Fruit fly (Drosophila melanogaster) whole organism, embryonic: ENCODE data around the gene Send1.

ENCODE experiments used
- CG10979 ChIP-seq: fragments of 200-800 bp; sonication (Bioruptor generic); optimal IDR thresholded peaks from 2 replicates; lab custom pipeline; 2018; ENCODE audit warnings: missing biosample characterization, mild to moderate bottlenecking, missing genetic modification characterization, moderate library complexity
- CG11247 ChIP-seq: fragments of 200-800 bp; sonication (Bioruptor generic); IDR thresholded peaks from 2 replicates; pipeline ENCODE4 v1.3.6; 2022; ENCODE audit warnings: missing biosample characterization, missing genetic modification characterization
- CG11398 ChIP-seq: fragments of 200-800 bp; sonication (Bioruptor generic); optimal IDR thresholded peaks from 2 replicates; lab custom pipeline; 2016; ENCODE audit warnings: missing biosample characterization, missing genetic modification characterization
- CG1233 ChIP-seq: fragments of 200-800 bp; sonication (Bioruptor generic); optimal IDR thresholded peaks from 4 replicates; lab custom pipeline; 2018; ENCODE audit warnings: missing biosample characterization, mild to moderate bottlenecking, missing genetic modification characterization
- CG14014 ChIP-seq: fragments of 200-800 bp; sonication (Bioruptor generic); IDR thresholded peaks from 2 replicates; pipeline ENCODE4 v1.3.6; 2022; ENCODE audit warnings: missing biosample characterization, missing genetic modification characterization
- CG15514 ChIP-seq: fragments of 200-800 bp; sonication (Bioruptor generic); optimal IDR thresholded peaks from 3 replicates; lab custom pipeline; 2017; ENCODE audit warnings: missing biosample characterization, missing genetic modification characterization, mild to moderate bottlenecking, moderate library complexity, missing genetic modification reagents
- CG15601 ChIP-seq: fragments of 200-800 bp; sonication (Bioruptor generic); optimal IDR thresholded peaks from 3 replicates; lab custom pipeline; 2019; ENCODE audit warnings: missing biosample characterization, mild to moderate bottlenecking, missing genetic modification characterization, moderate library complexity
- CG17186 ChIP-seq: fragments of 200-800 bp; sonication (Bioruptor generic); optimal IDR thresholded peaks from 3 replicates; lab custom pipeline; 2017; ENCODE audit warnings: missing biosample characterization, missing genetic modification reagents, missing genetic modification characterization
- CG17612 ChIP-seq: fragments of 200-800 bp; sonication (Bioruptor generic); IDR thresholded peaks from 2 replicates; pipeline ENCODE4 v1.3.6; 2022; ENCODE audit warnings: missing biosample characterization, missing genetic modification characterization
- CG2712 ChIP-seq: fragments of 200-800 bp; optimal IDR thresholded peaks from 3 replicates; lab custom pipeline; 2019; ENCODE audit warnings: missing biosample characterization, mild to moderate bottlenecking, missing genetic modification characterization, moderate library complexity
- CG31224 ChIP-seq: fragments of 200-800 bp; sonication (Bioruptor generic); IDR thresholded peaks from 2 replicates; pipeline ENCODE4 v1.3.6; 2022; ENCODE audit warnings: missing biosample characterization, missing genetic modification characterization
- CG31388 ChIP-seq: fragments of 200-800 bp; sonication (Bioruptor generic); optimal IDR thresholded peaks from 2 replicates; lab custom pipeline; 2016; ENCODE audit warnings: missing biosample characterization, missing genetic modification characterization
- CG33557 ChIP-seq: fragments of 200-800 bp; sonication (Bioruptor generic); optimal IDR thresholded peaks from 2 replicates; lab custom pipeline; 2019; ENCODE audit warnings: missing biosample characterization, mild to moderate bottlenecking, missing genetic modification characterization, moderate library complexity
- CG4404 ChIP-seq: fragments of 200-800 bp; sonication (Bioruptor generic); IDR thresholded peaks from 2 replicates; pipeline ENCODE4 v1.3.6; 2022; ENCODE audit warnings: missing biosample characterization, missing genetic modification characterization
- CG5245 ChIP-seq: fragments of 200-800 bp; sonication (Bioruptor generic); optimal IDR thresholded peaks from 3 replicates; lab custom pipeline; 2016; ENCODE audit warnings: missing biosample characterization, missing genetic modification characterization
- CG6272 ChIP-seq: fragments of 200-800 bp; sonication (Bioruptor generic); IDR thresholded peaks from 2 replicates; pipeline ENCODE4 v1.3.6; 2022; ENCODE audit warnings: missing biosample characterization, missing genetic modification characterization
- CG7271 ChIP-seq: fragments of 200-800 bp; sonication (Bioruptor generic); optimal IDR thresholded peaks from 2 replicates; lab custom pipeline; 2018; ENCODE audit warnings: missing biosample characterization, mild to moderate bottlenecking, missing genetic modification characterization, moderate library complexity
- CG7372 ChIP-seq: fragments of 200-800 bp; sonication (Bioruptor generic); IDR thresholded peaks from 2 replicates; pipeline ENCODE4 v1.3.6; 2022; ENCODE audit warnings: missing biosample characterization, missing genetic modification characterization
- CG9727 ChIP-seq: fragments of 200-800 bp; sonication (Bioruptor generic); optimal IDR thresholded peaks from 3 replicates; lab custom pipeline; 2017; ENCODE audit warnings: missing biosample characterization, mild to moderate bottlenecking, missing genetic modification characterization
- D19B ChIP-seq: fragments of 200-800 bp; sonication (Bioruptor generic); optimal IDR thresholded peaks from 2 replicates; lab custom pipeline; 2017; ENCODE audit warnings: missing biosample characterization, mild to moderate bottlenecking, missing genetic modification characterization
- Dek ChIP-seq: fragments of 200-800 bp; sonication (Bioruptor generic); optimal IDR thresholded peaks from 3 replicates; lab custom pipeline; 2019; ENCODE audit warnings: missing biosample characterization, mild to moderate bottlenecking, missing genetic modification characterization, moderate library complexity
- Drgx ChIP-seq: fragments of 200-800 bp; sonication (Bioruptor generic); IDR thresholded peaks from 2 replicates; pipeline ENCODE4 v1.3.6; 2022; ENCODE audit warnings: missing biosample characterization, missing genetic modification characterization
- Ets97D ChIP-seq: fragments of 200-800 bp; sonication (Bioruptor generic); optimal IDR thresholded peaks from 3 replicates; lab custom pipeline; 2016; ENCODE audit warnings: missing biosample characterization, missing genetic modification characterization
- GATAe ChIP-seq: fragments of 200-800 bp; sonication (Bioruptor generic); conservative IDR thresholded peaks from 2 replicates; pipeline ENCODE4 v1.3.6; 2022; ENCODE audit warnings: missing biosample characterization, missing genetic modification characterization
- HLH3B ChIP-seq: fragments of 200-800 bp; sonication (Bioruptor generic); IDR thresholded peaks from 2 replicates; pipeline ENCODE4 v1.3.6; 2022; ENCODE audit warnings: missing biosample characterization, missing genetic modification characterization
- HLH54F ChIP-seq: fragments of 200-800 bp; sonication (Bioruptor generic); optimal IDR thresholded peaks from 3 replicates; lab custom pipeline; 2016; ENCODE audit warnings: missing biosample characterization, missing genetic modification characterization
- NfI ChIP-seq: fragments of 200-800 bp; sonication (Bioruptor generic); optimal IDR thresholded peaks from 3 replicates; lab custom pipeline; 2018; ENCODE audit warnings: missing biosample characterization, mild to moderate bottlenecking, missing genetic modification characterization, moderate library complexity
- Ptx1 ChIP-seq: fragments of 200-800 bp; sonication (Bioruptor generic); IDR thresholded peaks from 2 replicates; pipeline ENCODE4 v1.3.6; 2022; ENCODE audit warnings: missing biosample characterization, missing genetic modification characterization
- Six4 ChIP-seq: fragments of 200-800 bp; sonication (Bioruptor generic); optimal IDR thresholded peaks from 2 replicates; lab custom pipeline; 2016; ENCODE audit warnings: missing biosample characterization, missing genetic modification characterization
- Spps ChIP-seq: fragments of 200-800 bp; sonication (Bioruptor generic); optimal IDR thresholded peaks from 2 replicates; lab custom pipeline; 2018; ENCODE audit warnings: missing biosample characterization, mild to moderate bottlenecking, missing genetic modification characterization
- YL-1 ChIP-seq: fragments of 200-800 bp; sonication (Bioruptor generic); optimal IDR thresholded peaks from 3 replicates; lab custom pipeline; 2017; ENCODE audit warnings: missing biosample characterization, mild to moderate bottlenecking, missing genetic modification characterization
- amos ChIP-seq: fragments of 200-800 bp; sonication (Bioruptor generic); IDR thresholded peaks from 2 replicates; pipeline ENCODE4 v1.3.6; 2022; ENCODE audit warnings: missing biosample characterization, missing genetic modification characterization; ENCODE audit not compliant: partially characterized antibody
- ato ChIP-seq: fragments of 200-800 bp; sonication (Bioruptor generic); IDR thresholded peaks from 2 replicates; pipeline ENCODE4 v1.3.6; 2022; ENCODE audit warnings: missing biosample characterization, missing genetic modification characterization; ENCODE audit not compliant: partially characterized antibody
- crp ChIP-seq, 2 experiments: fragments of 200-800 bp; sonication (Bioruptor generic); optimal IDR thresholded peaks; 2 replicates in 1 of 2; 3 replicates in 1 of 2; lab custom pipeline; 2017; ENCODE audit warnings: missing biosample characterization in 2 of 2, missing genetic modification characterization in 2 of 2, mild to moderate bottlenecking in 1 of 2, moderate library complexity in 1 of 2
- cwo ChIP-seq: fragments of 200-800 bp; sonication (Bioruptor generic); optimal IDR thresholded peaks from 3 replicates; lab custom pipeline; 2017; ENCODE audit warnings: missing biosample characterization, missing genetic modification characterization, mild to moderate bottlenecking, moderate library complexity, missing genetic modification reagents
- dan ChIP-seq: fragments of 200-800 bp; sonication (Bioruptor generic); IDR thresholded peaks from 2 replicates; pipeline ENCODE4 v1.3.6; 2022; ENCODE audit warnings: missing biosample characterization, missing genetic modification characterization
- danr ChIP-seq: fragments of 200-800 bp; sonication (Bioruptor generic); IDR thresholded peaks from 2 replicates; pipeline ENCODE4 v1.3.6; 2022; ENCODE audit warnings: missing biosample characterization, missing genetic modification characterization
- dati ChIP-seq: fragments of 200-800 bp; sonication (Bioruptor generic); IDR thresholded peaks from 2 replicates; pipeline ENCODE4 v1.3.6; 2022; ENCODE audit warnings: missing biosample characterization, missing genetic modification characterization
- esg ChIP-seq: fragments of 200-800 bp; sonication (Bioruptor generic); conservative IDR thresholded peaks from 2 replicates; pipeline ENCODE4 v1.3.6; 2022; ENCODE audit warnings: missing biosample characterization, missing genetic modification characterization
- fu2 ChIP-seq: fragments of 200-800 bp; sonication (Bioruptor generic); optimal IDR thresholded peaks from 2 replicates; lab custom pipeline; 2016; ENCODE audit warnings: missing biosample characterization, missing genetic modification characterization
- gsb-n ChIP-seq: fragments of 200-800 bp; sonication (Bioruptor generic); optimal IDR thresholded peaks from 3 replicates; lab custom pipeline; 2018; ENCODE audit warnings: missing biosample characterization, mild to moderate bottlenecking, missing genetic modification characterization
- ind ChIP-seq: fragments of 200-800 bp; sonication (Bioruptor generic); optimal IDR thresholded peaks from 3 replicates; lab custom pipeline; 2016; ENCODE audit warnings: missing biosample characterization, missing genetic modification characterization
- lmd ChIP-seq: fragments of 200-800 bp; sonication (Bioruptor generic); IDR thresholded peaks from 2 replicates; pipeline ENCODE4 v1.3.6; 2022; ENCODE audit warnings: missing biosample characterization, missing genetic modification characterization
- maf-S ChIP-seq: fragments of 200-800 bp; sonication (Bioruptor generic); optimal IDR thresholded peaks from 2 replicates; lab custom pipeline; 2016; ENCODE audit warnings: missing biosample characterization, missing genetic modification characterization
- mld ChIP-seq: fragments of 200-800 bp; sonication (Bioruptor generic); IDR thresholded peaks from 3 replicates; pipeline ENCODE4 v1.3.6; 2022; ENCODE audit warnings: missing biosample characterization, missing genetic modification characterization; ENCODE audit not compliant: partially characterized antibody
- psq ChIP-seq: fragments of 200-800 bp; sonication (Bioruptor generic); optimal IDR thresholded peaks from 2 replicates; lab custom pipeline; 2017; ENCODE audit warnings: missing biosample characterization, missing genetic modification characterization
- pum ChIP-seq: fragments of 200-800 bp; sonication (Bioruptor generic); optimal IDR thresholded peaks from 2 replicates; lab custom pipeline; 2016; ENCODE audit warnings: missing biosample characterization, missing genetic modification characterization
- pzg ChIP-seq: fragments of 200-800 bp; sonication (Bioruptor generic); optimal IDR thresholded peaks from 3 replicates; lab custom pipeline; 2018; ENCODE audit warnings: missing biosample characterization, mild to moderate bottlenecking, missing genetic modification characterization, moderate library complexity
- sc ChIP-seq, 3 experiments: fragments of >200 bp in 2 of 3; fragments of 200-800 bp in 1 of 3; sonication (Bioruptor generic) in 1 of 3; optimal IDR thresholded peaks; 2 replicates in 2 of 3; 3 replicates in 1 of 3; lab custom pipeline; 2017; ENCODE audit warnings: mild to moderate bottlenecking in 1 of 3, missing biosample characterization in 1 of 3, missing genetic modification characterization in 1 of 3, missing genetic modification reagents in 1 of 3
- scrt ChIP-seq: fragments of 200-800 bp; sonication (Bioruptor generic); optimal IDR thresholded peaks from 2 replicates; lab custom pipeline; 2018; ENCODE audit warnings: missing biosample characterization, mild to moderate bottlenecking, missing genetic modification characterization, moderate library complexity
- sr ChIP-seq: fragments of 200-800 bp; sonication (Bioruptor generic); IDR thresholded peaks from 3 replicates; pipeline ENCODE4 v1.3.6; 2022; ENCODE audit warnings: missing biosample characterization, missing genetic modification characterization

Send1 gene

DNA sequence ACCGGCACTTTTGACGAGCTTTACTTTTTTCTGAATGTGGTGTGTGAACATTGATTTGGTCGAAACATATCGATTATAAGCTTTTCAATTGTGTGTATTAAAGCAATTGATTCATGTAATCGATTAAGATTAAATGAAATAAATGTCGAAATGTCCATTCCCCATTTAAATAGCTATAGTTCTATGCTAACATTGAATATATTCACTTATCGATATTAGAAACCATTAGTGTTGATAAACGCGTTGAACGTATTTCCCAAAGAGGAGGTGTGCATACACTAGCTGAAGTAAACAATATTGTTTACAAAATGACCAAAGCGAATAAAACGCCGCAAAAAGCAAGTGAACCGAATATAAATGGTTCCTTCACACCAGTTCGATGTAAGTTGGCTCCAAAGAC, 40.8 kb downstream of the Send1 start, which contains the start of the genes Uch and CG34174 (continued):
- TF ChIP-seq danr (GFP tag; lab: Robert Waterston, UW): no peak
- TF ChIP-seq CG10979 (tag; lab: Kevin White, UChicago): peak; percentile 10
- TF ChIP-seq dati (GFP tag; lab: Robert Waterston, UW): no peak
- TF ChIP-seq CG17612: no peak
- peak; percentile 42 for TF ChIP-seq CG15601 (tag; lab: Kevin White, UChicago)
- TF ChIP-seq CG1233 (GFP tag; lab: Kevin White, UChicago): peak; percentile 9
- TF ChIP-seq CG17186 (GFP tag; lab: Kevin White, UChicago): peak; percentile 24
- TF ChIP-seq gsb-n (tag; lab: Kevin White, UChicago): no peak
- TF ChIP-seq CG11247 (GFP tag; lab: Robert Waterston, UW): no peak
- TF ChIP-seq CG11398: no peak
- peak; percentile 23 for TF ChIP-seq CG2712 (tag; lab: Kevin White, UChicago)
- TF ChIP-seq Spps (tag; lab: Kevin White, UChicago): no peak
- peak; percentile 65 for TF ChIP-seq Ets97D (GFP tag; lab: Kevin White, UChicago)
- TF ChIP-seq CG9727 (GFP tag; lab: Kevin White, UChicago): peak; percentile 12
- TF ChIP-seq CG15514: peak; percentile 44
- TF ChIP-seq NfI (GFP tag; lab: Kevin White, UChicago): peak; percentile 29
- peak; percentile 20 for TF ChIP-seq fu2 (GFP tag; lab: Kevin White, UChicago)
- no peak for TF ChIP-seq esg (GFP tag; lab: Robert Waterston, UW)
- TF ChIP-seq CG31224: no peak
- no peak for TF ChIP-seq CG7372 (GFP tag; lab: Robert Waterston, UW)
- TF ChIP-seq scrt (GFP tag; lab: Kevin White, UChicago): peak; percentile 12
- no peak for TF ChIP-seq Drgx (GFP tag; lab: Robert Waterston, UW)
- no peak for TF ChIP-seq ind
- no peak for TF ChIP-seq mld
- TF ChIP-seq pzg (GFP tag; lab: Kevin White, UChicago): peak; percentile 78
- no peak for TF ChIP-seq Ptx1 (GFP tag; lab: Robert Waterston, UW)
- peak; percentile 67; the same call in 1 of the 2 replicates for TF ChIP-seq amos (GFP tag; lab: Robert Waterston, UW)
- TF ChIP-seq CG5245 (GFP tag; lab: Kevin White, UChicago): no peak
- no peak for TF ChIP-seq Dek (tag; lab: Kevin White, UChicago)
- no peak for TF ChIP-seq Six4
- TF ChIP-seq cwo (GFP tag; lab: Kevin White, UChicago): no peak
- peak in 1 of 2 experiments; percentile 39 for TF ChIP-seq crp (GFP tag; optimal IDR thresholded peaks at IDR 0.05; lab: Kevin White, UChicago)
- TF ChIP-seq pum (GFP tag; lab: Kevin White, UChicago): no peak
- no peak for TF ChIP-seq maf-S (GFP tag; lab: Kevin White, UChicago)
- TF ChIP-seq HLH54F (GFP tag; lab: Kevin White, UChicago): no peak
- TF ChIP-seq dan (GFP tag; lab: Robert Waterston, UW): no peak
- TF ChIP-seq lmd: no peak
- peak; percentile 32 for TF ChIP-seq CG33557
- TF ChIP-seq ato (GFP tag; lab: Robert Waterston, UW): 0 out of 2 replicates have a peak, but pooled peaks have one; percentile 39
- TF ChIP-seq D19B: no peak
- TF ChIP-seq YL-1 (GFP tag; lab: Kevin White, UChicago): peak; percentile 37
- no peak for TF ChIP-seq psq (GFP tag; lab: Kevin White, UChicago)
- TF ChIP-seq HLH3B: no peak
- no peak for TF ChIP-seq CG7271 (tag; lab: Kevin White, UChicago)
- no peak for TF ChIP-seq CG4404 (GFP tag; lab: Robert Waterston, UW)
- TF ChIP-seq CG14014 (GFP tag; lab: Robert Waterston, UW): no peak
- TF ChIP-seq CG31388 (GFP tag; lab: Kevin White, UChicago): no peak
- TF ChIP-seq sr: no peak
- TF ChIP-seq CG6272 (GFP tag; lab: Robert Waterston, UW): no peak
- no peak for TF ChIP-seq sc (optimal IDR thresholded peaks at IDR 0.05; lab: Kevin White, UChicago)
- no peak for TF ChIP-seq sc (GFP tag; optimal IDR thresholded peaks at IDR 0.05; lab: Kevin White, UChicago)
- no peak for TF ChIP-seq GATAe
